Fruit fly (Drosophila melanogaster): ENCODE results near the gene CG8607.

- TF ChIP-seq ems (GFP tag; optimal IDR thresholded peaks at IDR 0.05) (peak; percentile 61), Sry-δ (GFP tag; optimal IDR thresholded peaks at IDR 0.05) (peak; percentile 94), ato (GFP tag; IDR thresholded peaks at IDR 0.05; ENCODE audit: partially characterized antibody) (peak; percentile 62; the same call in 1 of the 2 replicates), bigmax (GFP tag; optimal IDR thresholded peaks at IDR 0.05) (no peak), klu (GFP tag; IDR thresholded peaks at IDR 0.05) (peak; percentile 61; the same call in 1 of the 2 replicates), gcm (GFP tag; optimal IDR thresholded peaks at IDR 0.05) (peak; percentile 37), CG8765 (GFP tag; IDR thresholded peaks at IDR 0.05) (no peak), Gug (GFP tag; IDR thresholded peaks at IDR 0.05) (peak; percentile 24; the same call in 1 of the 4 replicates), ssp (GFP tag; IDR thresholded peaks at IDR 0.05) (no peak; the same call in none of the 2 replicates), br (optimal IDR thresholded peaks at IDR 0.05) (no peak), HLH4C (GFP tag; IDR thresholded peaks at IDR 0.05; ENCODE audit: partially characterized antibody) (peak; percentile 73), Dad (GFP tag; optimal IDR thresholded peaks at IDR 0.05) (no peak), Hsf (GFP tag; optimal IDR thresholded peaks at IDR 0.05) (peak; percentile 56), CG5245 (GFP tag; optimal IDR thresholded peaks at IDR 0.05) (peak; percentile 27)
Observed at dm6 chr3L:7347984-7348631, 28.2 kb downstream of the CG8607 start, which contains the start of the genes Srp19 and qm.
